Worm (Caenorhabditis elegans) whole organism, mixed stage, embryonic: ENCODE results near the gene Y53F4B.11.
A peak's percentile ranks its signal among the peaks of the same experiment; 100 is the strongest.

ENCODE experiments used
- bed-3 ChIP-seq: fragments of 200-800 bp; sonication (Bioruptor generic); optimal IDR thresholded peaks from 3 replicates; lab custom pipeline; 2018; ENCODE audit warnings: mild to moderate bottlenecking, missing genetic modification characterization, moderate library complexity, missing compliant biosample characterization
- ces-1 ChIP-seq: fragments of 150-350 bp; optimal IDR thresholded peaks from 2 replicates; lab custom pipeline; 2014; ENCODE audit warnings: missing biosample characterization, missing genetic modification reagents, missing genetic modification characterization
- elt-3 ChIP-seq: fragments of 150-350 bp; optimal IDR thresholded peaks from 2 replicates; lab custom pipeline; 2014; ENCODE audit warnings: missing biosample characterization, missing genetic modification characterization
- flh-1 ChIP-seq: fragments of 200-800 bp; sonication (Bioruptor generic); optimal IDR thresholded peaks from 2 replicates; lab custom pipeline; 2018; ENCODE audit warnings: mild to moderate bottlenecking, missing genetic modification characterization, moderate library complexity, missing compliant biosample characterization
- lin-13 ChIP-seq: fragments of 150-350 bp; optimal IDR thresholded peaks from 2 replicates; lab custom pipeline; 2014; ENCODE audit warnings: missing biosample characterization, missing genetic modification characterization
- pha-4 ChIP-seq: fragments of 150-350 bp; optimal IDR thresholded peaks from 2 replicates; lab custom pipeline; 2018; ENCODE audit warnings: missing biosample characterization, missing genetic modification reagents, missing genetic modification characterization
- snpc-4 ChIP-seq: fragments of 150-350 bp; optimal IDR thresholded peaks from 2 replicates; lab custom pipeline; 2014; ENCODE audit warnings: missing biosample characterization, missing genetic modification characterization

- TF ChIP-seq elt-3 (tag; lab: Kevin White, UChicago) (no peak), lin-13 (tag; lab: Kevin White, UChicago) (no peak), pha-4 (tag; lab: Kevin White, UChicago) (no peak), bed-3 (no peak), snpc-4 (tag; lab: Kevin White, UChicago) (no peak), flh-1 (no peak), ces-1 (peak; percentile 61)
Measured at ce11 chrII:15015669-15016068, 5.1 kb downstream of the Y53F4B.11 start.
